Fruit fly (Drosophila melanogaster): Measurements from ENCODE around the gene Blos3.

Blos3 gene

dm6 chr3L:18860467-18860866 is 9.6 kb upstream of the Blos3 start:
- no peak for TF ChIP-seq ttk (optimal IDR thresholded peaks at IDR 0.05)
- TF ChIP-seq Myc (optimal IDR thresholded peaks at IDR 0.05) = no peak
- TF ChIP-seq Sin3A (optimal IDR thresholded peaks at IDR 0.05) = no peak
- no peak for TF ChIP-seq insv (optimal IDR thresholded peaks at IDR 0.05)
- no peak for TF ChIP-seq h (optimal IDR thresholded peaks at IDR 0.05)
- no peak for TF ChIP-seq psq (optimal IDR thresholded peaks at IDR 0.05)

dm6 chr3L:18861893-18862292 is 8.1 kb upstream of the Blos3 start:
- no peak for TF ChIP-seq h (optimal IDR thresholded peaks at IDR 0.05)
- TF ChIP-seq ttk (optimal IDR thresholded peaks at IDR 0.05) = no peak
- TF ChIP-seq Myc (optimal IDR thresholded peaks at IDR 0.05) = no peak
- TF ChIP-seq psq (optimal IDR thresholded peaks at IDR 0.05) = no peak
- no peak for TF ChIP-seq insv (optimal IDR thresholded peaks at IDR 0.05)
- no peak for TF ChIP-seq Sin3A (optimal IDR thresholded peaks at IDR 0.05)

dm6 chr3L:18863327-18863726 is 6.7 kb upstream of the Blos3 start, which contains the start of gene CG6865:
Gene CG6865, plus strand, starts transcription at chr3L:18863647.
- TF ChIP-seq psq (optimal IDR thresholded peaks at IDR 0.05) (no peak), Myc (optimal IDR thresholded peaks at IDR 0.05) (no peak), insv (optimal IDR thresholded peaks at IDR 0.05) (no peak), ttk (optimal IDR thresholded peaks at IDR 0.05) (no peak), h (optimal IDR thresholded peaks at IDR 0.05) (no peak), Sin3A (optimal IDR thresholded peaks at IDR 0.05) (no peak)

- TF ChIP-seq insv (optimal IDR thresholded peaks at IDR 0.05) (no peak), ttk (optimal IDR thresholded peaks at IDR 0.05) (no peak), Sin3A (optimal IDR thresholded peaks at IDR 0.05) (no peak), psq (optimal IDR thresholded peaks at IDR 0.05) (no peak), h (optimal IDR thresholded peaks at IDR 0.05) (no peak), Myc (optimal IDR thresholded peaks at IDR 0.05) (no peak)
Observed at dm6 chr3L:18865447-18866367, 4.3 kb upstream of the Blos3 start, which contains the start of gene CG14074. Gene CG14074, plus strand, starts transcription at chr3L:18866225.

dm6 chr3L:18867521-18867920 is 2.5 kb upstream of the Blos3 start, which contains the start of gene Dysb:
Gene Dysb, plus strand, starts transcription at chr3L:18867771.
- no peak for TF ChIP-seq h (optimal IDR thresholded peaks at IDR 0.05)

dm6 chr3L:18869035-18869826 is 793 bp upstream of the Blos3 start, which contains the start of gene Grx1:
Gene Grx1, plus strand, starts transcription at chr3L:18869230.
- no peak for TF ChIP-seq insv (optimal IDR thresholded peaks at IDR 0.05)
- no peak for TF ChIP-seq Sin3A (optimal IDR thresholded peaks at IDR 0.05)
- TF ChIP-seq Myc (optimal IDR thresholded peaks at IDR 0.05) = no peak
- no peak for TF ChIP-seq ttk (optimal IDR thresholded peaks at IDR 0.05)
- TF ChIP-seq h (optimal IDR thresholded peaks at IDR 0.05) = no peak
- no peak for TF ChIP-seq psq (optimal IDR thresholded peaks at IDR 0.05)

dm6 chr3L:18872440-18872839 is 2.4 kb downstream of the Blos3 start, which contains the start of the genes Rad9 and Uggt:
Gene Rad9, minus strand, starts transcription at chr3L:18872553.
Gene Uggt, plus strand, starts transcription at chr3L:18872747.
- TF ChIP-seq insv (optimal IDR thresholded peaks at IDR 0.05) = no peak
- no peak for TF ChIP-seq Myc (optimal IDR thresholded peaks at IDR 0.05)
- no peak for TF ChIP-seq psq (optimal IDR thresholded peaks at IDR 0.05)

- TF ChIP-seq ttk (optimal IDR thresholded peaks at IDR 0.05) = no peak
- no peak for TF ChIP-seq h (optimal IDR thresholded peaks at IDR 0.05)
- TF ChIP-seq Myc (optimal IDR thresholded peaks at IDR 0.05) = no peak
- no peak for TF ChIP-seq insv (optimal IDR thresholded peaks at IDR 0.05)
- TF ChIP-seq psq (optimal IDR thresholded peaks at IDR 0.05) = no peak
Observed at dm6 chr3L:18881613-18882012, 11.6 kb downstream of the Blos3 start.

dm6 chr3L:18889222-18889866 is 19.3 kb downstream of the Blos3 start:
- TF ChIP-seq Myc (optimal IDR thresholded peaks at IDR 0.05) (no peak), psq (optimal IDR thresholded peaks at IDR 0.05) (no peak), Sin3A (optimal IDR thresholded peaks at IDR 0.05) (no peak), ttk (optimal IDR thresholded peaks at IDR 0.05) (no peak), insv (optimal IDR thresholded peaks at IDR 0.05) (no peak), h (optimal IDR thresholded peaks at IDR 0.05) (no peak)

dm6 chr3L:18890283-18891175 is 20.5 kb downstream of the Blos3 start, which contains the start of gene CG3961:
Gene CG3961, minus strand, starts transcription at chr3L:18890483.
- TF ChIP-seq Myc (optimal IDR thresholded peaks at IDR 0.05) (no peak), Sin3A (optimal IDR thresholded peaks at IDR 0.05) (no peak), h (optimal IDR thresholded peaks at IDR 0.05) (no peak), ttk (optimal IDR thresholded peaks at IDR 0.05) (no peak), psq (optimal IDR thresholded peaks at IDR 0.05) (no peak), insv (optimal IDR thresholded peaks at IDR 0.05) (no peak)

- TF ChIP-seq psq (optimal IDR thresholded peaks at IDR 0.05) (no peak), Myc (optimal IDR thresholded peaks at IDR 0.05) (no peak), Sin3A (optimal IDR thresholded peaks at IDR 0.05) (no peak), ttk (optimal IDR thresholded peaks at IDR 0.05) (no peak), insv (optimal IDR thresholded peaks at IDR 0.05) (no peak), h (optimal IDR thresholded peaks at IDR 0.05) (no peak)
Observed at dm6 chr3L:18891986-18892385, 22.0 kb downstream of the Blos3 start, which contains the start of gene NijB. Gene NijB, plus strand, starts transcription at chr3L:18892383.

Measured in Kc167 (cell line).